Fruit fly (Drosophila melanogaster): Measurements from ENCODE around the gene Zif.

DNA sequence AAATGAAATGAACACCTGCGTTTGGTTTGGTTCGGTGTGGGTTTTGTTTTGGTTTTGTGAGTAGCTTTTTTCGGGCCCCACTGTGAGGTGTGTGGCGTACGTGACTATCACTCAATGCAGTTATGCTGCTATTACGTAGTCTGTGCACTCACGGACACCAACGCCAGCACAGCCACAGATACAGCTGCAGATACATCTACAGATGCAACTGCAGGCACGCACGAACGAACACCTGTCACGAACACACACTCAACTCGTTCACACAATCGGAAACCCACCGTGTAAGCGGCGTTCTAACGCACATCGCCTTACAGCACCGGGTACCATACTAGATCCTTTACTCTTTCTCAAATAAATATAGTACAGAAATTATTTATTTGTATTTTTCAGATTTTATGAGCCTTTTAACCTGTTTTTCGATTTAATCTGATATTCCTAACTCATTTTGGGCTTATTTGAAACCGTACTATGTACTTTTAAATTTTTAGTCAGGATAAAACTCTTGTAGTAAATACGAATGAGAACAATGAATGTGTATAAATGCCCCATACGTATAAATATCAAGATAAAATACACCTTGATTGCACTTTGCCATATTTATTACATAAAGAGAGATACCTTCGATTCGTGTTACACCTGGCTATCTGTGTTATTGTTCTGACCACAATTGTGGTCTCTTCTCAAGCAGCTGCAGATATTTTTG lies 31.3 kb upstream of the Zif start:
- peak; percentile 18 for TF ChIP-seq CG6808 (GFP tag; optimal IDR thresholded peaks at IDR 0.05)
- peak; percentile 54 for TF ChIP-seq CG10631 (GFP tag; optimal IDR thresholded peaks at IDR 0.05)

Data from whole organism, prepupa.